Worm (Caenorhabditis elegans) whole organism, L3 larva: ENCODE data around the gene Y116A8A.150.

Experiments
- R02D3.7 ChIP-seq: fragments of 150-350 bp; optimal IDR thresholded peaks from 2 replicates; lab custom pipeline; 2014; ENCODE audit warnings: missing biosample characterization, missing genetic modification characterization
- ZK546.5 ChIP-seq: sonication (generic microtip); optimal IDR thresholded peaks from 2 replicates; lab custom pipeline; 2017; ENCODE audit warnings: missing biosample characterization, missing genetic modification characterization
- aly-2 ChIP-seq: fragments of 150-350 bp; optimal IDR thresholded peaks from 2 replicates; lab custom pipeline; 2014; ENCODE audit warnings: missing biosample characterization, missing genetic modification characterization
- ama-1 ChIP-seq: fragments of 150-350 bp; optimal IDR thresholded peaks from 2 replicates; lab custom pipeline; 2018
- ceh-16 ChIP-seq: sonication (generic microtip); optimal IDR thresholded peaks from 2 replicates; lab custom pipeline; 2017; ENCODE audit warnings: missing biosample characterization, missing genetic modification characterization
- ceh-28 ChIP-seq: fragments of 150-350 bp; optimal IDR thresholded peaks from 2 replicates; lab custom pipeline; 2014; ENCODE audit warnings: missing biosample characterization, missing genetic modification reagents, missing genetic modification characterization
- ceh-82 ChIP-seq: fragments of 150-350 bp; optimal IDR thresholded peaks from 2 replicates; lab custom pipeline; 2014; ENCODE audit warnings: missing biosample characterization, missing genetic modification characterization
- ceh-9 ChIP-seq: sonication (generic microtip); optimal IDR thresholded peaks from 2 replicates; lab custom pipeline; 2018; ENCODE audit warnings: missing biosample characterization, missing genetic modification characterization
- egl-27 ChIP-seq: sonication (generic microtip); optimal IDR thresholded peaks from 4 replicates; lab custom pipeline; 2017; ENCODE audit warnings: missing biosample characterization, missing genetic modification reagents, missing genetic modification characterization
- elt-1 ChIP-seq: fragments of 150-350 bp; optimal IDR thresholded peaks from 2 replicates; lab custom pipeline; 2014; ENCODE audit warnings: missing biosample characterization, missing genetic modification characterization
- elt-2 ChIP-seq: sonication (generic microtip); optimal IDR thresholded peaks from 2 replicates; lab custom pipeline; 2016; ENCODE audit warnings: missing genetic modification reagents, mild to moderate bottlenecking, missing genetic modification characterization, missing compliant biosample characterization
- elt-3 ChIP-seq, 3 experiments: fragments of 150-350 bp in 1 of 3; sonication (generic microtip) in 2 of 3; optimal IDR thresholded peaks; 2 replicates in 2 of 3; 4 replicates in 1 of 3; lab custom pipeline; 2014 to 2017; ENCODE audit warnings: missing biosample characterization in 3 of 3, missing genetic modification characterization in 3 of 3
- eor-1 ChIP-seq, 2 experiments: fragments of 150-350 bp; optimal IDR thresholded peaks; 2 replicates each; lab custom pipeline; 2014 to 2018; ENCODE audit warnings: missing biosample characterization in 2 of 2, missing genetic modification characterization in 2 of 2
- fkh-10 ChIP-seq: sonication (generic microtip); optimal IDR thresholded peaks from 2 replicates; lab custom pipeline; 2017; ENCODE audit warnings: missing biosample characterization, missing genetic modification reagents, missing genetic modification characterization
- fos-1 ChIP-seq: fragments of 150-350 bp; optimal IDR thresholded peaks from 2 replicates; lab custom pipeline; 2014; ENCODE audit warnings: missing biosample characterization, missing genetic modification characterization
- hmg-11 ChIP-seq: sonication (generic microtip); optimal IDR thresholded peaks from 2 replicates; lab custom pipeline; 2016; ENCODE audit warnings: missing genetic modification characterization, missing compliant biosample characterization
- jun-1 ChIP-seq: fragments of 150-350 bp; optimal IDR thresholded peaks from 2 replicates; lab custom pipeline; 2014; ENCODE audit warnings: missing biosample characterization, missing genetic modification reagents, missing genetic modification characterization
- lin-15B ChIP-seq: fragments of 150-350 bp; optimal IDR thresholded peaks from 2 replicates; lab custom pipeline; 2014; ENCODE audit warnings: missing biosample characterization, missing genetic modification characterization
- lin-39 ChIP-seq: fragments of 150-350 bp; optimal IDR thresholded peaks from 2 replicates; lab custom pipeline; 2018; ENCODE audit warnings: missing biosample characterization, missing genetic modification reagents, missing genetic modification characterization
- lsy-12 ChIP-seq: sonication (generic microtip); optimal IDR thresholded peaks from 2 replicates; lab custom pipeline; 2016; ENCODE audit warnings: mild to moderate bottlenecking, missing genetic modification characterization, missing compliant biosample characterization
- mdl-1 ChIP-seq: fragments of 150-350 bp; optimal IDR thresholded peaks from 2 replicates; lab custom pipeline; 2014; ENCODE audit warnings: missing biosample characterization, missing genetic modification characterization
- mml-1 ChIP-seq: fragments of 150-350 bp; sonication (generic microtip); optimal IDR thresholded peaks from 3 replicates; lab custom pipeline; 2014; ENCODE audit warnings: missing biosample characterization, missing genetic modification characterization
- nfya-1 ChIP-seq: sonication (generic microtip); optimal IDR thresholded peaks from 2 replicates; lab custom pipeline; 2017; ENCODE audit warnings: missing genetic modification characterization, mild to moderate bottlenecking, missing compliant biosample characterization, antibody characterized with exemption, moderate library complexity; ENCODE audit not compliant: insufficient read depth
- nhr-12 ChIP-seq: fragments of 150-350 bp; optimal IDR thresholded peaks from 2 replicates; lab custom pipeline; 2014; ENCODE audit warnings: missing biosample characterization, missing genetic modification characterization
- nhr-23 ChIP-seq: fragments of 150-350 bp; optimal IDR thresholded peaks from 2 replicates; lab custom pipeline; 2014; ENCODE audit warnings: missing biosample characterization, missing genetic modification reagents, missing genetic modification characterization
- nhr-25 ChIP-seq: sonication (generic microtip); optimal IDR thresholded peaks from 2 replicates; lab custom pipeline; 2017; ENCODE audit warnings: missing biosample characterization, missing genetic modification characterization
- nhr-28 ChIP-seq: fragments of 150-350 bp; optimal IDR thresholded peaks from 2 replicates; lab custom pipeline; 2014; ENCODE audit warnings: missing biosample characterization, missing genetic modification characterization
- pha-4 ChIP-seq: fragments of 150-350 bp; optimal IDR thresholded peaks from 2 replicates; lab custom pipeline; 2014; ENCODE audit warnings: missing biosample characterization, missing genetic modification reagents, missing genetic modification characterization
- sea-2 ChIP-seq: fragments of 150-350 bp; sonication (generic microtip); optimal IDR thresholded peaks from 4 replicates; lab custom pipeline; 2014; ENCODE audit warnings: missing biosample characterization, missing genetic modification reagents, missing genetic modification characterization
- snpc-4 ChIP-seq: fragments of 150-350 bp; optimal IDR thresholded peaks from 2 replicates; lab custom pipeline; 2014; ENCODE audit warnings: missing biosample characterization, missing genetic modification characterization
- tbx-2 ChIP-seq: sonication (generic microtip); optimal IDR thresholded peaks from 2 replicates; lab custom pipeline; 2016; ENCODE audit warnings: mild to moderate bottlenecking, missing genetic modification characterization, missing compliant biosample characterization
- unc-39 ChIP-seq: sonication (generic microtip); optimal IDR thresholded peaks from 4 replicates; lab custom pipeline; 2017; ENCODE audit warnings: missing biosample characterization, missing genetic modification characterization
- unc-62 ChIP-seq: fragments of 150-350 bp; sonication (generic microtip); optimal IDR thresholded peaks from 4 replicates; lab custom pipeline; 2014; ENCODE audit warnings: missing biosample characterization, missing genetic modification reagents, missing genetic modification characterization
- zag-1 ChIP-seq: fragments of 150-350 bp; optimal IDR thresholded peaks from 2 replicates; lab custom pipeline; 2014; ENCODE audit warnings: missing biosample characterization, missing genetic modification characterization
- ztf-11 ChIP-seq: fragments of 150-350 bp; optimal IDR thresholded peaks from 2 replicates; lab custom pipeline; 2014; ENCODE audit warnings: missing biosample characterization, missing genetic modification characterization

Gene Y116A8A.150

ce11 chrIV:16860702-16861101 lies 17.9 kb upstream of the Y116A8A.150 start:
- no peak for TF ChIP-seq ztf-11 (tag; lab: Kevin White, UChicago)
- no peak for TF ChIP-seq eor-1 (tag; optimal IDR thresholded peaks at IDR 0.05; lab: Kevin White, UChicago)
- TF ChIP-seq elt-1 (tag; lab: Kevin White, UChicago): no peak
- TF ChIP-seq ZK546.5 (tag; lab: Kevin White, UChicago): no peak
- TF ChIP-seq unc-62 (GFP tag; lab: Kevin White, UChicago): no peak
- no peak for TF ChIP-seq unc-39 (tag; lab: Kevin White, UChicago)
- TF ChIP-seq egl-27 (tag; lab: Kevin White, UChicago): no peak
- TF ChIP-seq aly-2 (tag; lab: Kevin White, UChicago): no peak

- TF ChIP-seq snpc-4 (tag; lab: Kevin White, UChicago) (no peak), zag-1 (tag; lab: Kevin White, UChicago) (no peak), ZK546.5 (tag; lab: Kevin White, UChicago) (no peak), elt-3 (tag; optimal IDR thresholded peaks at IDR 0.05; lab: Kevin White, UChicago) (no peak), mml-1 (tag; lab: Kevin White, UChicago) (no peak), nhr-25 (tag; lab: Kevin White, UChicago) (no peak), eor-1 (tag; optimal IDR thresholded peaks at IDR 0.05; lab: Kevin White, UChicago) (no peak), pha-4 (tag; lab: Kevin White, UChicago) (no peak), ceh-82 (no peak), sea-2 (GFP tag; lab: Kevin White, UChicago) (no peak), jun-1 (tag; lab: Kevin White, UChicago) (no peak), elt-1 (tag; lab: Kevin White, UChicago) (no peak), ama-1 (lab: Kevin White, UChicago) (no peak), fkh-10 (GFP tag; lab: Kevin White, UChicago) (no peak), mdl-1 (tag; lab: Kevin White, UChicago) (no peak), nfya-1 (tag; lab: Kevin White, UChicago) (no peak), ceh-28 (tag; lab: Kevin White, UChicago) (no peak)
Observed at ce11 chrIV:16854790-16855189, 12.0 kb upstream of the Y116A8A.150 start, which contains the start of gene map-2. TSS of gene map-2 (minus strand) at chrIV:16854890.

- TF ChIP-seq elt-2: peak; percentile 35
- peak; percentile 25 for TF ChIP-seq R02D3.7
- peak; percentile 27 for TF ChIP-seq lin-15B
- peak; percentile 26 for TF ChIP-seq tbx-2 (tag; lab: Kevin White, UChicago)
Observed at ce11 chrIV:16845376-16845775, 2.6 kb upstream of the Y116A8A.150 start.

- no peak for TF ChIP-seq hmg-11 (tag; lab: Kevin White, UChicago)
- no peak for TF ChIP-seq elt-2
- TF ChIP-seq elt-3 (tag; optimal IDR thresholded peaks at IDR 0.05; lab: Kevin White, UChicago): no peak
- no peak for TF ChIP-seq ceh-82
- TF ChIP-seq jun-1 (tag; lab: Kevin White, UChicago): no peak
- no peak for TF ChIP-seq ceh-16 (tag; lab: Kevin White, UChicago)
- no peak for TF ChIP-seq lsy-12 (tag; lab: Kevin White, UChicago)
- TF ChIP-seq nhr-23 (tag; lab: Kevin White, UChicago): no peak
- no peak for TF ChIP-seq egl-27 (tag; lab: Kevin White, UChicago)
- no peak for TF ChIP-seq nhr-28 (tag; lab: Kevin White, UChicago)
- no peak for TF ChIP-seq snpc-4 (tag; lab: Kevin White, UChicago)
Observed at ce11 chrIV:16831366-16831765, 11.4 kb downstream of the Y116A8A.150 start, which contains the start of gene clec-194. TSS of gene clec-194 (plus strand) at chrIV:16831666.

- TF ChIP-seq fos-1 (tag; lab: Kevin White, UChicago) (no peak), tbx-2 (tag; lab: Kevin White, UChicago) (no peak), lin-39 (tag; lab: Kevin White, UChicago) (no peak), unc-39 (tag; lab: Kevin White, UChicago) (no peak), ceh-9 (tag; lab: Kevin White, UChicago) (no peak), nhr-23 (tag; lab: Kevin White, UChicago) (no peak), jun-1 (tag; lab: Kevin White, UChicago) (no peak), unc-62 (GFP tag; lab: Kevin White, UChicago) (no peak), R02D3.7 (no peak), nhr-12 (no peak), snpc-4 (tag; lab: Kevin White, UChicago) (no peak), ceh-82 (no peak), egl-27 (tag; lab: Kevin White, UChicago) (no peak), pha-4 (tag; lab: Kevin White, UChicago) (no peak), lin-15B (no peak)
- TF ChIP-seq, all 47 proteins: peak for 0
Observed at ce11 chrIV:16829896-16830295, 12.9 kb downstream of the Y116A8A.150 start, which contains the start of gene Y116A8A.7. TSS of gene Y116A8A.7 (plus strand) at chrIV:16830196.
